Fruit fly (Drosophila melanogaster): ENCODE data around the gene CG7488.

DNA sequence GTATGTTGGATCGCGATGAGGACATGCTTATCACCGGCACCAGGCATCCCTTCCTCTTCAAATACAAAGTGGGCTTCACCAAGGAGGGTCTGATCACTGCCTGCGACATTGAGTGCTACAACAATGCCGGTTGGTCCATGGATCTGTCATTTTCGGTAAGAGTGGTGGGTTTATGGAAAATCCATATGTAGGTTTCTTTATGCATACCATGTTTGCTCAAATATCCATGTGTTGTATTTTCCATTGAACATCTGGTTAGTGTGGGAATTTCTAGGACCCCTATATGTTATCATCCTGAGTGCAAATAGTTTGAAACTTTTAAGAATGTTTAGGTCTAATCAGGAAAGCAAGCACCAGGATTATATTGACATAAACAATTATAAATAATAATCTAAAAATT lies 40.6 kb downstream of the CG7488 start:
- TF ChIP-seq CG32121 (GFP tag; IDR thresholded peaks at IDR 0.05) (no peak), Ets98B (GFP tag; IDR thresholded peaks at IDR 0.05) (no peak), gl (tag; optimal IDR thresholded peaks at IDR 0.05) (no peak), CG9948 (tag; optimal IDR thresholded peaks at IDR 0.05) (no peak), Snoo (tag; optimal IDR thresholded peaks at IDR 0.05) (no peak), CG15710 (tag; optimal IDR thresholded peaks at IDR 0.05) (no peak), CG14655 (GFP tag; optimal IDR thresholded peaks at IDR 0.05) (no peak), D1 (tag; optimal IDR thresholded peaks at IDR 0.05) (no peak), CG12605 (GFP tag; IDR thresholded peaks at IDR 0.05) (no peak), EcR (GFP tag; optimal IDR thresholded peaks at IDR 0.05) (no peak), CG10348 (GFP tag; IDR thresholded peaks at IDR 0.05) (no peak)
